Worm (Caenorhabditis elegans): ENCODE data around the gene K12H4.3.

The K12H4.3 gene

DNA sequence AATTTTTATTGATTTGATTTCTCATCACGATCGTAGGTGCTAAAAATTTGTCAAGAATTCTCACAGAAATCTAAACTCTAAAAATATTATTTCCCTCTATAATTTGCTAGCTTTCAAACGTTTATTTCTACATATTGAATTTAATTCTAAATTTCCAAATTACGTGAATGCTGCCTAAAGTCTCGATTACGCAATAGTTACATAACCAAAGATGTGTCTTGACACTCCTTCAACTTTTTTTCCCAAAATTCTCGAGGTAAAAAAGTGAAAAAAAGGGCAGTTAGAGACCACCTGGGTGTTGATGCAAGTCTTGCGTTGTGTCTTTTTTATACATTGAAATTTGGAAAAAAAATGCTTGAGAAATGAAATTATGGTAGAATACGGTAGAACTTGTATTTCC, 6.0 kb downstream of the K12H4.3 start:
- TF ChIP-seq hmg-11 (tag; optimal IDR thresholded peaks at IDR 0.05), result no peak
- no peak for TF ChIP-seq nhr-43 (tag; optimal IDR thresholded peaks at IDR 0.05; ENCODE audit: poor library complexity, severe bottlenecking)
- TF ChIP-seq fkh-2 (tag; optimal IDR thresholded peaks at IDR 0.05), result no peak
- TF ChIP-seq lin-15B (tag; optimal IDR thresholded peaks at IDR 0.05), result no peak
- TF ChIP-seq skn-1 (tag; optimal IDR thresholded peaks at IDR 0.05), result no peak
- TF ChIP-seq elt-1 (tag; optimal IDR thresholded peaks at IDR 0.05), result no peak
- TF ChIP-seq jun-1 (tag; optimal IDR thresholded peaks at IDR 0.05), result no peak
- TF ChIP-seq ceh-9 (tag; optimal IDR thresholded peaks at IDR 0.05), result no peak
- no peak for TF ChIP-seq nhr-11 (tag; optimal IDR thresholded peaks at IDR 0.05)
- TF ChIP-seq elt-2 (tag; optimal IDR thresholded peaks at IDR 0.05), result no peak
- no peak for TF ChIP-seq nhr-237 (tag; optimal IDR thresholded peaks at IDR 0.05)
- no peak for TF ChIP-seq nhr-77 (tag; optimal IDR thresholded peaks at IDR 0.05)
- TF ChIP-seq mdl-1 (tag; optimal IDR thresholded peaks at IDR 0.05), result no peak
- no peak for TF ChIP-seq nhr-28 (tag; optimal IDR thresholded peaks at IDR 0.05)
- TF ChIP-seq unc-39 (tag; optimal IDR thresholded peaks at IDR 0.05), result no peak

DNA sequence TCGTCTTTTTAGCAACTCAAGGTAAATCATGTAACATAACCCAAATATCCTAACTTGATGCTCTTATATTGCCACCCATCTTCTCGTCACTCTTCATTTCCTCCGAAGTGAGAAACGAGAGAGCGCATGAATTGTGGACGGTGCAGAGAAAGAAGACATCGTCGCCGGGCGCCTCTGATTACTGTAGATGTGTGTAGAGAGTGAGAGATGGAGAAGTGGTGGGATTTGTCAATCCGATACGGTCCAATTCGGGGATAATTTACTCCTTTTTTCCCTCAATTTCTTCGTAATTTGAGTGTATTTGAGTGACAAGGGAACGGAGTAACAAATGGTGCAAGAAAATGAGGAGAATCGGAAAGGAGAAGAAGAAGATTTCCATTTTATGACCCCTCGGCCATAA, 15.3 kb downstream of the K12H4.3 start:
- no peak for TF ChIP-seq mml-1 (tag; optimal IDR thresholded peaks at IDR 0.05)
- no peak for TF ChIP-seq nfya-1 (tag; optimal IDR thresholded peaks at IDR 0.05; ENCODE audit: insufficient read depth)
- no peak for TF ChIP-seq fkh-2 (tag; optimal IDR thresholded peaks at IDR 0.05)
- no peak for TF ChIP-seq fos-1 (tag; optimal IDR thresholded peaks at IDR 0.05)
- no peak for TF ChIP-seq elt-3 (tag; optimal IDR thresholded peaks at IDR 0.05)
- no peak for TF ChIP-seq aly-2 (tag; optimal IDR thresholded peaks at IDR 0.05)
- no peak for TF ChIP-seq nhr-12 (tag; optimal IDR thresholded peaks at IDR 0.05)
- no peak for TF ChIP-seq lin-15B (tag; optimal IDR thresholded peaks at IDR 0.05)
- no peak for TF ChIP-seq zag-1 (tag; optimal IDR thresholded peaks at IDR 0.05)
- TF ChIP-seq nhr-67 (tag; optimal IDR thresholded peaks at IDR 0.05), result no peak
- TF ChIP-seq skn-1 (tag; optimal IDR thresholded peaks at IDR 0.05), result no peak
- no peak for TF ChIP-seq mdl-1 (tag; optimal IDR thresholded peaks at IDR 0.05)
- no peak for TF ChIP-seq elt-1 (tag; optimal IDR thresholded peaks at IDR 0.05)
- TF ChIP-seq elt-2 (tag; optimal IDR thresholded peaks at IDR 0.05), result no peak
- no peak for TF ChIP-seq egl-27 (tag; optimal IDR thresholded peaks at IDR 0.05)
- no peak for TF ChIP-seq nhr-77 (tag; optimal IDR thresholded peaks at IDR 0.05)
- no peak for TF ChIP-seq sea-2 (GFP tag; optimal IDR thresholded peaks at IDR 0.05)

DNA sequence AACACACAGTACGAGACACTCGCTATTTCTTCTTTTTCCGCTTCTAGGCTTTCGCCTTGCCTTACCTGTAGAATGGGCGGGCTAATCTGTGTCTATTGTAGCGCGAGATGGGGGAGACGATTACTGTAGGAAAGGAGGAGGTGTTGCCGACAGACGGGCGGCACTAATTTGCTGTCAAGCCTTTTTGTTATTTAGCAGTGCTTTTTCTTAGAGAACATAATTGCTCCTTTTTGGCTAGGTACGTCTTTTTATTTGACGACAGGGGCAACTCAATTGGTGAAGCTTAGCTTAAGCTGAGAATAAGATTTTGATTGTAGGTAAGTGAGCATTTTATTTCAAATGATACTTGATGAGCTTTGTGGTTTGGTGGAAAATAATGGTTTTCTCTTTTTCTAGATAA, 17.8 kb downstream of the K12H4.3 start:
- TF ChIP-seq jun-1 (tag; optimal IDR thresholded peaks at IDR 0.05) (no peak), fkh-2 (tag; optimal IDR thresholded peaks at IDR 0.05) (no peak), nhr-11 (tag; optimal IDR thresholded peaks at IDR 0.05) (no peak), daf-12 (tag; optimal IDR thresholded peaks at IDR 0.05) (no peak), ztf-4 (tag; optimal IDR thresholded peaks at IDR 0.05) (no peak), fkh-10 (GFP tag; optimal IDR thresholded peaks at IDR 0.05) (no peak)

DNA sequence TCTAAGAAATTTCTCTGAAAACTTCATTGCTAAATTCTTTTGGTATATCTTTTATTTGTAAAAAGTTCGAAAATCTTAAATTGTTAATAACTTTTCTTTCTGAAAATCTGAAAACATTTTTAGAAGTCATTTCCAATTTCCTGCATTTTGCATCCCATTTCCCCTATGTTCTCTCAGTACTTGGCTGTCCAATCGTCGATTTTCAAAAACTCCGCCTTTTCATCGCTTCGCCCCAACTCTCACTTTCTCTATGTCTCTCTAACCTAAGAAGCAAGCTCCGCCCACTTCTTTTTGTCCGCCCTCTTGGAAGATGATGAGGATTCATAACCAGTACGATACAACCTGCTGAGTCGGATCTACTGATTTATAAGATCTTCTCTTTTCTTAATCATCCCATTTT, 19.3 kb downstream of the K12H4.3 start:
- TF ChIP-seq nfya-1 (tag; optimal IDR thresholded peaks at IDR 0.05; ENCODE audit: insufficient read depth) (peak; percentile 94), elt-1 (tag; optimal IDR thresholded peaks at IDR 0.05) (no peak)

DNA sequence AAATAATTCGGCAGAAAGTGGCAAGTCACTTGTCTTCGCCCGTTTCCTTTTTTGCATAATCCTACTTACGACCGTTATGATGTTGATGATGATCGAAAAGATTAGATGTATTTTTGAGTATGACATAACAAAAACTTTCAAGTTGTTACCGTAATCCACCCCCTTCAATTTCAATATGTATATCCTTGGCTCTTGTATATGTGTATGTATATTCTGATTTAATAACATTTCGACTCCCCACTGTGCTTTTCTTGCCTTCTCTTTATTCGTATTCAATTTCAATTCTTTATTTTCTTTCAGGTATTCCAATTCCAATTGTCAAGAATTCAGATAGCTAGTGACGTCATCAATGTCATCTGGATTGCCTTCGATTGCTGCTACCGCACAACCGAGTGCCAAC, 21.2 kb downstream of the K12H4.3 start, which contains the start of gene pros-1:
Gene pros-1, plus strand, starts transcription at position 301 of the 400 bp plus-strand sequence.
- TF ChIP-seq fkh-2 (tag; optimal IDR thresholded peaks at IDR 0.05) (no peak), egl-27 (tag; optimal IDR thresholded peaks at IDR 0.05) (no peak), daf-12 (tag; optimal IDR thresholded peaks at IDR 0.05) (no peak), nhr-23 (tag; optimal IDR thresholded peaks at IDR 0.05) (no peak), ceh-16 (tag; optimal IDR thresholded peaks at IDR 0.05) (no peak), lin-15B (tag; optimal IDR thresholded peaks at IDR 0.05) (no peak), elt-2 (tag; optimal IDR thresholded peaks at IDR 0.05) (no peak), pqm-1 (tag; optimal IDR thresholded peaks at IDR 0.05) (no peak), ztf-11 (tag; optimal IDR thresholded peaks at IDR 0.05) (no peak), elt-3 (tag; optimal IDR thresholded peaks at IDR 0.05) (no peak), ceh-9 (tag; optimal IDR thresholded peaks at IDR 0.05) (no peak), nfya-1 (tag; optimal IDR thresholded peaks at IDR 0.05; ENCODE audit: insufficient read depth) (no peak), nhr-28 (tag; optimal IDR thresholded peaks at IDR 0.05) (no peak), egl-5 (tag; optimal IDR thresholded peaks at IDR 0.05) (no peak), lin-39 (tag; optimal IDR thresholded peaks at IDR 0.05) (no peak)

Measured in whole organism, L3 larva.